Worm (Caenorhabditis elegans) whole organism, L4 larva: ENCODE data around the gene hpa-1.

Experiments
- R02D3.7 ChIP-seq: fragments of 150-350 bp; sonication (generic microtip); optimal IDR thresholded peaks from 3 replicates; lab custom pipeline; 2014; ENCODE audit warnings: missing biosample characterization, missing genetic modification characterization
- ceh-32 ChIP-seq: sonication (generic microtip); optimal IDR thresholded peaks from 2 replicates; lab custom pipeline; 2016; ENCODE audit warnings: mild to moderate bottlenecking, missing genetic modification characterization, missing compliant biosample characterization; ENCODE audit not compliant: poor library complexity
- hlh-30 ChIP-seq: sonication (generic microtip); optimal IDR thresholded peaks from 2 replicates; lab custom pipeline; 2017; ENCODE audit warnings: antibody characterized with exemption, mild to moderate bottlenecking, missing genetic modification characterization, missing compliant biosample characterization; ENCODE audit not compliant: insufficient read depth
- nhr-11 ChIP-seq: fragments of 150-350 bp; optimal IDR thresholded peaks from 2 replicates; lab custom pipeline; 2014; ENCODE audit warnings: missing biosample characterization, missing genetic modification characterization
- pqm-1 ChIP-seq: sonication (generic microtip); optimal IDR thresholded peaks from 2 replicates; lab custom pipeline; 2017; ENCODE audit warnings: missing biosample characterization, missing genetic modification characterization
- skn-1 ChIP-seq: fragments of 150-350 bp; optimal IDR thresholded peaks from 2 replicates; lab custom pipeline; 2014; ENCODE audit warnings: missing biosample characterization, missing genetic modification characterization
- unc-130 ChIP-seq: sonication (generic microtip); optimal IDR thresholded peaks from 2 replicates; lab custom pipeline; 2016; ENCODE audit warnings: missing genetic modification reagents, missing genetic modification characterization, missing compliant biosample characterization
- unc-62 ChIP-seq, 3 experiments: fragments of 150-350 bp in 1 of 3; sonication (generic microtip); optimal IDR thresholded peaks in 2 of 3; peaks in 1 of 3; 1 replicate in 1 of 3; 2 replicates in 2 of 3; lab custom pipeline; 2014 to 2017; ENCODE audit warnings: missing biosample characterization in 3 of 3, missing genetic modification characterization in 3 of 3, missing genetic modification reagents in 3 of 3, missing genotype in 1 of 3
- zag-1 ChIP-seq: fragments of 150-350 bp; optimal IDR thresholded peaks from 2 replicates; lab custom pipeline; 2014; ENCODE audit warnings: missing biosample characterization, missing genetic modification characterization

ce11 chrIV:16236827-16237226 lies 3.9 kb upstream of the hpa-1 start:
- TF ChIP-seq unc-62 (GFP tag; optimal IDR thresholded peaks at IDR 0.05 in 1 of 2; lab: Kevin White, UChicago), result no peak
- TF ChIP-seq unc-62 (tag; optimal IDR thresholded peaks at IDR 0.05; lab: Kevin White, UChicago), result no peak
- TF ChIP-seq R02D3.7 (tag; lab: Kevin White, UChicago), result no peak
- no peak for TF ChIP-seq nhr-11 (tag; lab: Kevin White, UChicago)
- no peak for TF ChIP-seq ceh-32 (tag; lab: Kevin White, UChicago)
- no peak for TF ChIP-seq hlh-30 (tag; lab: Kevin White, UChicago)
- no peak for TF ChIP-seq pqm-1 (tag; lab: Kevin White, UChicago)
- TF ChIP-seq unc-130, result no peak
- no peak for TF ChIP-seq zag-1 (tag; lab: Kevin White, UChicago)
- no peak for TF ChIP-seq skn-1 (tag; lab: Kevin White, UChicago)
